Worm (Caenorhabditis elegans): ENCODE results near the gene nhr-262.
"Not testable (repeated sequence)": the region's sequence is repeated elsewhere in the genome, so short reads cannot be mapped to it uniquely, and the experiment has no call there.

Gene nhr-262

ce11 chrV:16893440-16893839 is 11.3 kb upstream of the nhr-262 start, which contains the start of gene F09C6.15:
Gene F09C6.15 (plus strand): TSS chrV:16893740.
- TF ChIP-seq dao-5 (tag; optimal IDR thresholded peaks at IDR 0.05): no peak
- no peak for TF ChIP-seq him-1 (tag; optimal IDR thresholded peaks at IDR 0.05)
- TF ChIP-seq W03F9.2 (tag; optimal IDR thresholded peaks at IDR 0.05): no peak

- no peak for TF ChIP-seq dao-5 (tag; optimal IDR thresholded peaks at IDR 0.05)
- TF ChIP-seq him-1 (tag; optimal IDR thresholded peaks at IDR 0.05): no peak
These were observed 5.4 kb upstream of the nhr-262 start, which contains the start of gene fbxa-45 for ce11 chrV:16899355-16899754. Gene fbxa-45 (minus strand): TSS chrV:16899455.

DNA sequence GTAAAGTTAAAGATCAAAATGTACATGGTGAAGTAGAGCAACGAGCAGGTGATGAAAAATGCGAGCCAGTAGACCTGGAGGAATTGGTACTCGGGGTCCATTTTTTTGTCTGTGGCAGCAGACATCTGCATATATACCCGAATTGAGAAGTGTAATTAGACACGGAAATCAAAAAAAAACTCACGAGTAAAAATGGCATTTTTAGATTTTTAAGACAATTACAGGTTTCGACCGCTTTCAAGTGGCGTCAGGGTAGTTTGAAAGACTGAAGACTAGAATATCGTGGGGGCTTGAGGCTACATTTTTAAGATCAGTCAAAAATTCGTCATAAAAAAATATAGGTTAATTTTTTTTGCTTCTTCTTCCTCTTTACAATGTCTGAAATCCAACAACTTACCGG is 2.0 kb upstream of the nhr-262 start, which contains the start of gene srd-68:
TSS of gene srd-68 (minus strand) at position 101 of the 400 bp plus-strand sequence.
- TF ChIP-seq W03F9.2 (tag; optimal IDR thresholded peaks at IDR 0.05) (no peak), him-1 (tag; optimal IDR thresholded peaks at IDR 0.05) (no peak), dao-5 (tag; optimal IDR thresholded peaks at IDR 0.05) (no peak)

DNA sequence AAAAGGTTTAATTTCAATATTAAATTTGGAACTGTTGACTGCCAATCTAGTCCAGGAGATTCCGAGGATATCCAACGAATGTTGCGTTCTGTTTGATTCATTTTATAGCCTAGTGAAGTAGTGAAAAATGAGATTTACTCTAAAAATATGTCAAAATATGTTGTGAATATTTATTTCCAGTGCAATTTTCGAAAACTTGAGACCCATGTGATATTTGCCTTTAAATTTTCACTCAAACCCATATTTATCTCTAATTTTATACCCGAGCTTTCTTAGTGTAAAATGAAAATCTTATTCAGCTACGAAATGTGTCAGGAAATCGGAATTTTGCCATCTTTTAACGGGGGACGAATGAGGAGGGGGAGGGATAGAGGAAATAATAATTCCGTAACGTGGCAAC is 5.2 kb downstream of the nhr-262 start, which contains the start of gene F09C6.16:
TSS of gene F09C6.16 (minus strand) at position 101 of the 400 bp plus-strand sequence.
- TF ChIP-seq W03F9.2 (tag; optimal IDR thresholded peaks at IDR 0.05): no peak
- TF ChIP-seq dao-5 (tag; optimal IDR thresholded peaks at IDR 0.05): no peak
- TF ChIP-seq him-1 (tag; optimal IDR thresholded peaks at IDR 0.05): no peak

ce11 chrV:16910864-16911263 is 6.2 kb downstream of the nhr-262 start:
- no peak for TF ChIP-seq dao-5 (tag; optimal IDR thresholded peaks at IDR 0.05)
- no peak for TF ChIP-seq W03F9.2 (tag; optimal IDR thresholded peaks at IDR 0.05)
- no peak for TF ChIP-seq him-1 (tag; optimal IDR thresholded peaks at IDR 0.05)

- TF ChIP-seq W03F9.2 (tag; optimal IDR thresholded peaks at IDR 0.05) (no peak), dao-5 (tag; optimal IDR thresholded peaks at IDR 0.05) (no peak), him-1 (tag; optimal IDR thresholded peaks at IDR 0.05) (no peak)
These were observed 6.6 kb downstream of the nhr-262 start for ce11 chrV:16911294-16911693.

DNA sequence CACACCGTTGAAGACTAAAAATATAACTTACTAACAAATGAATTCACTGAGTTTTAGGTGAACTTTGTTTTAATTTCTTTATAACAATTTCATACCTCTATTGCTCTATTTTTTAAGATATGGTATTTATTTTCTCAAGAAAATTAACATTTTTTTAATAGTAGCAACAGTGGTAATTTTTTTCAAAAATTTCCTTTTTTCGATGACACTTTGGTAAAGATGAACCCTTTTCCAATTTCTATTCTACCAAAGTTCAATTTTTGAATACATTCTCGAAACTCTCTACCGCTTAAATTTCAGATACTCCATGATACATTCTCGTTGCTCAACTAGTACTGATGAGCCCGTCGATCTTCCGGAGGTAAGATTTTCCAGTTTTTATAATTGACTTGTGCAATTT is 7.2 kb downstream of the nhr-262 start, which contains the start of gene nhr-116:
TSS of gene nhr-116 (plus strand) at position 301 of the 400 bp plus-strand sequence.
- TF ChIP-seq him-1 (tag; optimal IDR thresholded peaks at IDR 0.05) (no peak), W03F9.2 (tag; optimal IDR thresholded peaks at IDR 0.05) (no peak), dao-5 (tag; optimal IDR thresholded peaks at IDR 0.05) (no peak)

DNA sequence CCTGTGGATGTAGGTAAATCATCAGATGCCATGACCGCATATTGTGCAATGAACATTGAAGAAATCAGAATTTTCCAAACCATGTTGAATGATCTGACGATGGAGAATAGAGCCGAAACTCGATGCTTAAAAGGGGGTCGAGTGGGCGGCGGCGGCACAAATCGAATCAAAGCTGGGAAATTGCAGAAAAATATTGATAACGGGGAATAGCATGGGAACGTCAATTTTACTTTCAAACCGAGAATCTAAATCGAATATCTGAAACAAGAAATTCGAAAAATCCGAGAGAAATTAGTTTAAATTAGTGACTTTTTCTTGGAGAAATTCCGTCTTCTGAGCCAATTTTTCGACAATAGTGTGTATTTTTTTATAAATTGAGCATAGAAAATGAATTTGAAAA is 11.4 kb downstream of the nhr-262 start, which contains the start of gene F09C6.10:
TSS of gene F09C6.10 (minus strand) at position 101 of the 400 bp plus-strand sequence.
- TF ChIP-seq him-1 (tag; optimal IDR thresholded peaks at IDR 0.05): no peak
- TF ChIP-seq dao-5 (tag; optimal IDR thresholded peaks at IDR 0.05): no peak
- TF ChIP-seq W03F9.2 (tag; optimal IDR thresholded peaks at IDR 0.05): no peak

- no peak for TF ChIP-seq dao-5 (tag; optimal IDR thresholded peaks at IDR 0.05)
- TF ChIP-seq him-1 (tag; optimal IDR thresholded peaks at IDR 0.05): no peak
- TF ChIP-seq W03F9.2 (tag; optimal IDR thresholded peaks at IDR 0.05): no peak
These were observed 13.7 kb downstream of the nhr-262 start, which contains the start of the genes fbxa-206 and Y102A5C.2 for ce11 chrV:16918378-16918777. Gene fbxa-206 (minus strand): TSS chrV:16918478. Gene Y102A5C.2 (plus strand): TSS chrV:16918731.

- TF ChIP-seq W03F9.2 (tag; optimal IDR thresholded peaks at IDR 0.05) (no peak), dao-5 (tag; optimal IDR thresholded peaks at IDR 0.05) (no peak), him-1 (tag; optimal IDR thresholded peaks at IDR 0.05) (no peak)
These were observed 15.0 kb downstream of the nhr-262 start for ce11 chrV:16919675-16920074.

- no peak for TF ChIP-seq him-1 (tag; optimal IDR thresholded peaks at IDR 0.05)
- TF ChIP-seq dao-5 (tag; optimal IDR thresholded peaks at IDR 0.05): no peak
- no peak for TF ChIP-seq W03F9.2 (tag; optimal IDR thresholded peaks at IDR 0.05)
These were observed 17.2 kb downstream of the nhr-262 start, which contains the start of gene Y102A5C.4 for ce11 chrV:16921952-16922351. Gene Y102A5C.4 (plus strand): TSS chrV:16922252.

ce11 chrV:16927345-16927744 is 22.6 kb downstream of the nhr-262 start, which contains the start of gene Y102A5C.36:
Gene Y102A5C.36 (minus strand): TSS chrV:16927445.
- TF ChIP-seq W03F9.2 (tag; optimal IDR thresholded peaks at IDR 0.05) (no peak), dao-5 (tag; optimal IDR thresholded peaks at IDR 0.05) (no peak)

ce11 chrV:16938731-16939130 is 34.0 kb downstream of the nhr-262 start, which contains the start of gene fbxa-148:
Gene fbxa-148 (plus strand): TSS chrV:16939031.
- not testable (repeated sequence) for TF ChIP-seq him-1, W03F9.2, dao-5 (tag; optimal IDR thresholded peaks at IDR 0.05)

- TF ChIP-seq him-1, W03F9.2, dao-5 (tag; optimal IDR thresholded peaks at IDR 0.05): not testable (repeated sequence)
These were observed 43.3 kb downstream of the nhr-262 start, which contains the start of gene fbxa-112 for ce11 chrV:16948011-16948410. Gene fbxa-112 (minus strand): TSS chrV:16948111.
